Worm (Caenorhabditis elegans) whole organism, L4/young adult: ENCODE measurements around the gene cyld-1.

Experiments used
- W03F9.2 ChIP-seq: fragments of 150-350 bp; optimal IDR thresholded peaks from 2 replicates; lab custom pipeline; 2014; ENCODE audit warnings: missing biosample characterization, missing genetic modification characterization
- dao-5 ChIP-seq: sonication (generic microtip); optimal IDR thresholded peaks from 2 replicates; lab custom pipeline; 2016; ENCODE audit warnings: missing genotype, missing genetic modification characterization, moderate library complexity, missing compliant biosample characterization
- him-1 ChIP-seq: sonication (generic microtip); optimal IDR thresholded peaks from 2 replicates; lab custom pipeline; 2016; ENCODE audit warnings: missing genotype, missing genetic modification reagents, missing genetic modification characterization, missing compliant biosample characterization

The cyld-1 gene

ce11 chrIII:9910608-9911479 lies at the start of gene cyld-1, which contains the start of gene F40F12.9:
Gene cyld-1, minus strand, starts transcription at chrIII:9910658.
Gene F40F12.9, plus strand, starts transcription at chrIII:9911328.
- TF ChIP-seq him-1 (tag; lab: Kevin White, UChicago) (no peak), W03F9.2 (tag; lab: Kevin White, UChicago) (peak; percentile 17)

ce11 chrIII:9956665-9957401 lies 46.4 kb upstream of the cyld-1 start, which contains the start of gene alx-1:
Gene alx-1, plus strand, starts transcription at chrIII:9957351.
- TF ChIP-seq W03F9.2 (tag; lab: Kevin White, UChicago) (peak; percentile 19), dao-5 (tag; lab: Kevin White, UChicago) (no peak)

- TF ChIP-seq W03F9.2 (tag; lab: Kevin White, UChicago) (peak; percentile 24), him-1 (tag; lab: Kevin White, UChicago) (no peak), dao-5 (tag; lab: Kevin White, UChicago) (no peak)
Measured at ce11 chrIII:9956123-9956522, 45.7 kb upstream of the cyld-1 start, which contains the start of gene mog-1. Gene mog-1, minus strand, starts transcription at chrIII:9956215.

- TF ChIP-seq W03F9.2 (tag; lab: Kevin White, UChicago) (no peak), him-1 (tag; lab: Kevin White, UChicago) (no peak), dao-5 (tag; lab: Kevin White, UChicago) (no peak)
Measured at ce11 chrIII:9951864-9952263, 41.4 kb upstream of the cyld-1 start, which contains the start of gene K03H1.11. Gene K03H1.11, minus strand, starts transcription at chrIII:9951964.

ce11 chrIII:9950244-9950643 lies 39.8 kb upstream of the cyld-1 start, which contains the start of gene K03H1.13:
Gene K03H1.13, minus strand, starts transcription at chrIII:9950344.
- TF ChIP-seq him-1 (tag; lab: Kevin White, UChicago) (no peak), dao-5 (tag; lab: Kevin White, UChicago) (no peak), W03F9.2 (tag; lab: Kevin White, UChicago) (no peak)

- TF ChIP-seq W03F9.2 (tag; lab: Kevin White, UChicago): no peak
- TF ChIP-seq dao-5 (tag; lab: Kevin White, UChicago): no peak
- no peak for TF ChIP-seq him-1 (tag; lab: Kevin White, UChicago)
Measured at ce11 chrIII:9946806-9947419, 36.5 kb upstream of the cyld-1 start, which contains the start of gene K03H1.7. Gene K03H1.7, plus strand, starts transcription at chrIII:9947405.

ce11 chrIII:9944723-9945122 lies 34.3 kb upstream of the cyld-1 start, which contains the start of gene gln-2:
Gene gln-2, minus strand, starts transcription at chrIII:9944823.
- TF ChIP-seq dao-5 (tag; lab: Kevin White, UChicago): no peak
- TF ChIP-seq W03F9.2 (tag; lab: Kevin White, UChicago): no peak
- no peak for TF ChIP-seq him-1 (tag; lab: Kevin White, UChicago)

- TF ChIP-seq him-1 (tag; lab: Kevin White, UChicago) (no peak), W03F9.2 (tag; lab: Kevin White, UChicago) (no peak), dao-5 (tag; lab: Kevin White, UChicago) (no peak)
Measured at ce11 chrIII:9941020-9941674, 30.7 kb upstream of the cyld-1 start, which contains the start of the genes K03H1.9 and K03H1.12. Gene K03H1.9, minus strand, starts transcription at chrIII:9941490. Gene K03H1.12, plus strand, starts transcription at chrIII:9941624.

- no peak for TF ChIP-seq dao-5 (tag; lab: Kevin White, UChicago)
Measured at ce11 chrIII:9932091-9932490, 21.6 kb upstream of the cyld-1 start, which contains the start of gene dec-7. Gene dec-7, plus strand, starts transcription at chrIII:9932398.

ce11 chrIII:9930406-9930805 lies 19.9 kb upstream of the cyld-1 start:
- TF ChIP-seq W03F9.2 (tag; lab: Kevin White, UChicago) (no peak), him-1 (tag; lab: Kevin White, UChicago) (no peak), dao-5 (tag; lab: Kevin White, UChicago) (no peak)

- no peak for TF ChIP-seq W03F9.2 (tag; lab: Kevin White, UChicago)
- no peak for TF ChIP-seq him-1 (tag; lab: Kevin White, UChicago)
Measured at ce11 chrIII:9929525-9929924, 19.1 kb upstream of the cyld-1 start.

- TF ChIP-seq dao-5 (tag; lab: Kevin White, UChicago) (no peak), W03F9.2 (tag; lab: Kevin White, UChicago) (no peak), him-1 (tag; lab: Kevin White, UChicago) (no peak)
Measured at ce11 chrIII:9928777-9929176, 18.3 kb upstream of the cyld-1 start, which contains the start of gene ttr-1. Gene ttr-1, plus strand, starts transcription at chrIII:9929077.
